Worm (Caenorhabditis elegans) whole organism, midembryonic: ENCODE measurements around the gene plp-1.

Source experiments
- T22C8.4 ChIP-seq: fragments of 200-800 bp; sonication (Bioruptor generic); IDR thresholded peaks from 2 replicates; pipeline ENCODE4 v1.3.6; 2022; ENCODE audit warnings: missing genetic modification characterization, missing compliant biosample characterization
- cog-1 ChIP-seq: sonication (generic microtip); optimal IDR thresholded peaks from 2 replicates; lab custom pipeline; 2016; ENCODE audit warnings: missing genetic modification characterization, missing compliant biosample characterization
- flt-1 ChIP-seq: fragments of 200-800 bp; sonication (Bioruptor generic); IDR thresholded peaks from 2 replicates; pipeline ENCODE4 v1.3.6; 2022; ENCODE audit warnings: missing genetic modification characterization, missing compliant biosample characterization
- klf-2 ChIP-seq: fragments of 200-800 bp; sonication (Bioruptor generic); conservative IDR thresholded peaks from 2 replicates; pipeline ENCODE4 v1.3.6; 2022; ENCODE audit warnings: missing genetic modification reagents, missing genetic modification characterization, missing compliant biosample characterization
- med-1 ChIP-seq: sonication (generic microtip); optimal IDR thresholded peaks from 2 replicates; lab custom pipeline; 2017; ENCODE audit warnings: missing genetic modification characterization, mild to moderate bottlenecking, missing compliant biosample characterization, antibody characterized with exemption, missing genetic modification reagents; ENCODE audit not compliant: insufficient read depth
- ref-1 ChIP-seq: fragments of 200-800 bp; sonication (Bioruptor generic); conservative IDR thresholded peaks from 2 replicates; pipeline ENCODE4 v1.3.6; 2022; ENCODE audit warnings: missing genetic modification reagents, missing genetic modification characterization, missing compliant biosample characterization
- tab-1 ChIP-seq: fragments of 200-800 bp; sonication (Bioruptor generic); IDR thresholded peaks from 2 replicates; pipeline ENCODE4 v1.3.6; 2022; ENCODE audit warnings: missing genetic modification characterization, missing compliant biosample characterization
- ztf-23 ChIP-seq: fragments of 200-800 bp; sonication (Bioruptor generic); IDR thresholded peaks from 2 replicates; pipeline ENCODE4 v1.3.6; 2022; ENCODE audit warnings: missing genetic modification reagents, missing genetic modification characterization, missing compliant biosample characterization
- ztf-29 ChIP-seq: fragments of 200-800 bp; sonication (Bioruptor generic); IDR thresholded peaks from 2 replicates; pipeline ENCODE4 v1.3.6; 2022; ENCODE audit warnings: missing genetic modification reagents, missing genetic modification characterization, missing compliant biosample characterization

DNA sequence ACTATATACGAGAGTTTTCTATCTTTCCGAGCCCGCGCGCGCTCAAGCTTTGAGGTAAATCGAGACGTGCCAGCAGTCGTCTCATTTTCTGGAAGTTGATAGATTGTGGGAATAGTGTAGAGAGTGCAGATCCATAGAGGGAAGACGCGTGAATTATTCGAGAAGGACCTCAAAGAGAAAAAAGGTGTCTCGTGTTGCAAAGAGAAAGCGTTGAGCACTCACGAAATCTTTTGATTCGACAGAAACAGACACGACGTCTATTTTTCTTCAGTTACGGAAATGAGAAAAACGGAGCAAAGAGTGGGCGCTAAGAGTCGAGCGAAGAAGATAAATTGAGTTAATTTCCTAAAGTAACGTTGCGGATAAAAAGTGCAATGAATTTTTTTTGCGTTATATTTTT lies 9.3 kb upstream of the plp-1 start:
- no peak for TF ChIP-seq klf-2 (GFP tag; lab: Robert Waterston, UW)
- TF ChIP-seq tab-1 (GFP tag; lab: Robert Waterston, UW) = no peak
- no peak for TF ChIP-seq ztf-29
- TF ChIP-seq flt-1 = no peak
- TF ChIP-seq T22C8.4 (GFP tag; lab: Robert Waterston, UW) = no peak
- TF ChIP-seq ztf-23 = no peak
- TF ChIP-seq ref-1 (GFP tag; lab: Robert Waterston, UW) = no peak
- TF ChIP-seq cog-1 = no peak
- no peak for TF ChIP-seq med-1
